Fruit fly (Drosophila melanogaster) whole organism, embryonic: Measurements from ENCODE around the gene St2.

Experiments used
- CG11398 ChIP-seq: fragments of 200-800 bp; sonication (Bioruptor generic); optimal IDR thresholded peaks from 2 replicates; lab custom pipeline; 2016; ENCODE audit warnings: missing biosample characterization, missing genetic modification characterization
- CG31441 ChIP-seq: fragments of 200-800 bp; sonication (Bioruptor generic); IDR thresholded peaks from 2 replicates; pipeline ENCODE4 v1.3.6; 2022; ENCODE audit warnings: missing biosample characterization, missing genetic modification characterization
- Chrac-16 ChIP-seq: fragments of 200-800 bp; sonication (Bioruptor generic); optimal IDR thresholded peaks from 3 replicates; lab custom pipeline; 2016; ENCODE audit warnings: missing biosample characterization, missing genetic modification characterization
- Myb ChIP-seq: fragments of 200-800 bp; sonication (Bioruptor generic); optimal IDR thresholded peaks from 2 replicates; lab custom pipeline; 2016; ENCODE audit warnings: missing biosample characterization, missing genetic modification characterization
- Stat92E ChIP-seq, 3 experiments: fragments of >200 bp in 2 of 3; fragments of 200-800 bp in 1 of 3; sonication (Bioruptor generic) in 1 of 3; optimal IDR thresholded peaks; 2 replicates each; lab custom pipeline; 2017 to 2019; ENCODE audit warnings: missing biosample characterization in 3 of 3, missing genetic modification characterization in 3 of 3, mild to moderate bottlenecking in 1 of 3, moderate library complexity in 1 of 3
- YL-1 ChIP-seq: fragments of 200-800 bp; sonication (Bioruptor generic); optimal IDR thresholded peaks from 3 replicates; lab custom pipeline; 2017; ENCODE audit warnings: missing biosample characterization, mild to moderate bottlenecking, missing genetic modification characterization
- corto ChIP-seq: fragments of 200-800 bp; sonication (Bioruptor generic); optimal IDR thresholded peaks from 2 replicates; lab custom pipeline; 2016; ENCODE audit warnings: missing biosample characterization, mild to moderate bottlenecking, missing genetic modification characterization, moderate library complexity
- dati ChIP-seq: fragments of 200-800 bp; sonication (Bioruptor generic); IDR thresholded peaks from 2 replicates; pipeline ENCODE4 v1.3.6; 2022; ENCODE audit warnings: missing biosample characterization, missing genetic modification characterization
- fd102C ChIP-seq: fragments of 200-800 bp; sonication (Bioruptor generic); optimal IDR thresholded peaks from 2 replicates; lab custom pipeline; 2018; ENCODE audit warnings: missing biosample characterization, mild to moderate bottlenecking, missing genetic modification characterization, moderate library complexity
- her ChIP-seq: fragments of 200-800 bp; sonication (Bioruptor generic); optimal IDR thresholded peaks from 2 replicates; lab custom pipeline; 2016; ENCODE audit warnings: missing biosample characterization, missing genetic modification characterization
- pan ChIP-seq, 4 experiments: fragments of >200 bp in 3 of 4; fragments of 200-800 bp in 1 of 4; sonication (Bioruptor generic) in 1 of 4; optimal IDR thresholded peaks in 3 of 4; IDR thresholded peaks in 1 of 4; 2 replicates each; pipeline versions ENCODE4 v1.3.6 to Lab custom; 2017 to 2022; ENCODE audit warnings: missing biosample characterization in 2 of 4, missing genetic modification characterization in 2 of 4, mixed read lengths in 1 of 4
- psq ChIP-seq: fragments of 200-800 bp; sonication (Bioruptor generic); optimal IDR thresholded peaks from 2 replicates; lab custom pipeline; 2017; ENCODE audit warnings: missing biosample characterization, missing genetic modification characterization
- stc ChIP-seq: fragments of 200-800 bp; sonication (Bioruptor generic); IDR thresholded peaks from 2 replicates; pipeline ENCODE4 v1.3.6; 2022; ENCODE audit warnings: missing biosample characterization, missing genetic modification characterization
- tna ChIP-seq: fragments of 200-800 bp; sonication (Bioruptor generic); IDR thresholded peaks from 2 replicates; pipeline ENCODE4 v1.3.6; 2022; ENCODE audit warnings: missing biosample characterization, missing genetic modification characterization; ENCODE audit not compliant: partially characterized antibody

DNA sequence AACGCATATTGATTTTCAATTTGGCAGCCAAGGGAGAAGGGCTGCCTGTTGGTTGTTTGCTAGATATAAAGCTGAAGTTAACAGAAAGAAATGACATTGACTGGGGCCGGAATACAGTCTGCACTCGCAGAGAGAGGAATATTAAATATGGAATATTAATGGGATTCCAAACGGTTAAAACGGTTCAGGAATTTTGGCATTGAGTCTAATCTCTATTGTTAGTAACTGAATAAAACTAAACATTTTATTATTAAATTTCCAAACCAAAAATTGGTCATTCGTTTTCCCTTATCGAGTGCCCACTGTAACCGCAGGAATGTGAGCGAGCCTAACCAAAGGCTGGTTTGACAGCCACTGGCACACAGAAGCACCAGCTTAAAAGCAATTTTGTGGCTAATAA lies 38.6 kb upstream of the St2 start:
- TF ChIP-seq psq (GFP tag; lab: Kevin White, UChicago) (no peak), corto (GFP tag; lab: Kevin White, UChicago) (no peak), Myb (GFP tag; lab: Kevin White, UChicago) (no peak), YL-1 (GFP tag; lab: Kevin White, UChicago) (no peak), fd102C (GFP tag; lab: Kevin White, UChicago) (no peak), tna (no peak), stc (no peak), CG11398 (GFP tag; lab: Kevin White, UChicago) (no peak), Stat92E (GFP tag; optimal IDR thresholded peaks at IDR 0.05; lab: Kevin White, UChicago) (no peak), her (GFP tag; lab: Kevin White, UChicago) (no peak), CG31441 (GFP tag; lab: Robert Waterston, UW) (no peak), Chrac-16 (GFP tag; lab: Kevin White, UChicago) (no peak), pan (optimal IDR thresholded peaks at IDR 0.05; lab: Kevin White, UChicago) (no peak), pan (GFP tag; optimal IDR thresholded peaks at IDR 0.05 in 1 of 2, IDR thresholded peaks at IDR 0.05 in 1 of 2) (no peak), dati (no peak)
